Worm (Caenorhabditis elegans): Measurements from ENCODE around the gene Y75B7B.1.
A peak's percentile ranks its signal among the peaks of the same experiment; 100 is the strongest.

Y75B7B.1 gene

ce11 chrV:1266540-1266939 lies 4.2 kb upstream of the Y75B7B.1 start:
- TF ChIP-seq nhr-77 (tag; optimal IDR thresholded peaks at IDR 0.05) (no peak), pha-4 (tag; optimal IDR thresholded peaks at IDR 0.05) (no peak), pqm-1 (tag; optimal IDR thresholded peaks at IDR 0.05) (no peak), R02D3.7 (tag; optimal IDR thresholded peaks at IDR 0.05) (no peak), hmg-11 (tag; optimal IDR thresholded peaks at IDR 0.05) (no peak)

- no peak for TF ChIP-seq nhr-43 (tag; optimal IDR thresholded peaks at IDR 0.05; ENCODE audit: poor library complexity, severe bottlenecking)
Measured at ce11 chrV:1275924-1276323, 5.2 kb downstream of the Y75B7B.1 start, which contains the start of gene Y75B7B.2. Gene Y75B7B.2 (minus strand): TSS chrV:1276024.

- TF ChIP-seq R02D3.7 (tag; optimal IDR thresholded peaks at IDR 0.05) = no peak
- no peak for TF ChIP-seq fos-1 (tag; optimal IDR thresholded peaks at IDR 0.05)
- no peak for TF ChIP-seq zag-1 (tag; optimal IDR thresholded peaks at IDR 0.05)
- no peak for TF ChIP-seq lsy-12 (tag; optimal IDR thresholded peaks at IDR 0.05)
- TF ChIP-seq ceh-9 (tag; optimal IDR thresholded peaks at IDR 0.05) = no peak
- no peak for TF ChIP-seq fkh-10 (GFP tag; optimal IDR thresholded peaks at IDR 0.05)
- TF ChIP-seq unc-62 (GFP tag; optimal IDR thresholded peaks at IDR 0.05) = no peak
Measured at ce11 chrV:1277926-1278325, 7.2 kb downstream of the Y75B7B.1 start.

ce11 chrV:1278529-1278928 lies 7.8 kb downstream of the Y75B7B.1 start:
- TF ChIP-seq nfya-1 (tag; optimal IDR thresholded peaks at IDR 0.05; ENCODE audit: insufficient read depth) = no peak
- TF ChIP-seq lin-39 (tag; optimal IDR thresholded peaks at IDR 0.05) = no peak
- TF ChIP-seq fkh-10 (GFP tag; optimal IDR thresholded peaks at IDR 0.05) = no peak
- no peak for TF ChIP-seq ztf-11 (tag; optimal IDR thresholded peaks at IDR 0.05)

ce11 chrV:1285657-1286123 lies 15.0 kb downstream of the Y75B7B.1 start, which contains the start of gene tank-1:
Gene tank-1 (minus strand): TSS chrV:1285707.
- TF ChIP-seq nhr-25 (tag; optimal IDR thresholded peaks at IDR 0.05) (peak; percentile 74), nfya-1 (tag; optimal IDR thresholded peaks at IDR 0.05; ENCODE audit: insufficient read depth) (no peak), egl-5 (tag; optimal IDR thresholded peaks at IDR 0.05) (peak; percentile 91), nhr-77 (tag; optimal IDR thresholded peaks at IDR 0.05) (no peak), elt-2 (tag; optimal IDR thresholded peaks at IDR 0.05) (peak; percentile 11), unc-62 (GFP tag; optimal IDR thresholded peaks at IDR 0.05) (no peak), sea-2 (GFP tag; optimal IDR thresholded peaks at IDR 0.05) (no peak), pqm-1 (tag; optimal IDR thresholded peaks at IDR 0.05) (peak; percentile 50), hmg-11 (tag; optimal IDR thresholded peaks at IDR 0.05) (peak; percentile 48), nhr-12 (tag; optimal IDR thresholded peaks at IDR 0.05) (no peak), elt-1 (tag; optimal IDR thresholded peaks at IDR 0.05) (no peak), lin-39 (tag; optimal IDR thresholded peaks at IDR 0.05) (peak; percentile 14)

ce11 chrV:1287276-1287675 lies 16.6 kb downstream of the Y75B7B.1 start:
- TF ChIP-seq nhr-76 (tag; optimal IDR thresholded peaks at IDR 0.05) (no peak), elt-2 (tag; optimal IDR thresholded peaks at IDR 0.05) (peak; percentile 56)

- no peak for TF ChIP-seq ztf-4 (tag; optimal IDR thresholded peaks at IDR 0.05)
- no peak for TF ChIP-seq ceh-9 (tag; optimal IDR thresholded peaks at IDR 0.05)
- TF ChIP-seq fos-1 (tag; optimal IDR thresholded peaks at IDR 0.05) = no peak
- TF ChIP-seq fkh-10 (GFP tag; optimal IDR thresholded peaks at IDR 0.05) = no peak
- no peak for TF ChIP-seq jun-1 (tag; optimal IDR thresholded peaks at IDR 0.05)
- TF ChIP-seq nhr-12 (tag; optimal IDR thresholded peaks at IDR 0.05) = no peak
- no peak for TF ChIP-seq pqm-1 (tag; optimal IDR thresholded peaks at IDR 0.05)
- no peak for TF ChIP-seq zag-1 (tag; optimal IDR thresholded peaks at IDR 0.05)
- no peak for TF ChIP-seq hmg-11 (tag; optimal IDR thresholded peaks at IDR 0.05)
- TF ChIP-seq elt-1 (tag; optimal IDR thresholded peaks at IDR 0.05) = no peak
- TF ChIP-seq ZK546.5 (tag; optimal IDR thresholded peaks at IDR 0.05) = no peak
- TF ChIP-seq lsy-12 (tag; optimal IDR thresholded peaks at IDR 0.05) = no peak
- TF ChIP-seq lin-15B (tag; optimal IDR thresholded peaks at IDR 0.05) = no peak
- TF ChIP-seq nhr-43 (tag; optimal IDR thresholded peaks at IDR 0.05; ENCODE audit: poor library complexity, severe bottlenecking) = no peak
Measured at ce11 chrV:1299232-1299631, 28.5 kb downstream of the Y75B7B.1 start, which contains the start of gene egl-2. Gene egl-2 (minus strand): TSS chrV:1299332.

ce11 chrV:1302090-1302489 lies 31.4 kb downstream of the Y75B7B.1 start:
- TF ChIP-seq mml-1 (tag; optimal IDR thresholded peaks at IDR 0.05) (no peak), snpc-4 (tag; optimal IDR thresholded peaks at IDR 0.05) (no peak), skn-1 (tag; optimal IDR thresholded peaks at IDR 0.05) (no peak), pha-4 (tag; optimal IDR thresholded peaks at IDR 0.05) (no peak), nhr-67 (tag; optimal IDR thresholded peaks at IDR 0.05) (no peak), nhr-28 (tag; optimal IDR thresholded peaks at IDR 0.05) (no peak), eor-1 (tag; optimal IDR thresholded peaks at IDR 0.05) (no peak), ztf-4 (tag; optimal IDR thresholded peaks at IDR 0.05) (no peak), mdl-1 (tag; optimal IDR thresholded peaks at IDR 0.05) (no peak), nfya-1 (tag; optimal IDR thresholded peaks at IDR 0.05; ENCODE audit: insufficient read depth) (no peak), nhr-25 (tag; optimal IDR thresholded peaks at IDR 0.05) (no peak), ztf-11 (tag; optimal IDR thresholded peaks at IDR 0.05) (no peak)

Data from whole organism, L3 larva.